Worm (Caenorhabditis elegans): ENCODE data around the gene bath-36.

bath-36 gene

ce11 chrV:15189567-15189966 lies 1.9 kb downstream of the bath-36 start, which contains the start of gene cyn-3 (continued):
- TF ChIP-seq F10E7.11 (tag; optimal IDR thresholded peaks at IDR 0.05) (no peak), dpff-1 (tag; optimal IDR thresholded peaks at IDR 0.05) (no peak), sea-2 (GFP tag; IDR thresholded peaks at IDR 0.05) (no peak), pha-4 (tag; optimal IDR thresholded peaks at IDR 0.05) (peak; percentile 44), pbrm-1 (GFP tag; IDR thresholded peaks at IDR 0.05) (peak; percentile 41; the same call in 1 of the 2 replicates), die-1 (tag; optimal IDR thresholded peaks at IDR 0.05) (no peak), ZK185.1 (tag; optimal IDR thresholded peaks at IDR 0.05; ENCODE audit: poor library complexity, severe bottlenecking) (peak; percentile 74), ceh-27 (GFP tag; optimal IDR thresholded peaks at IDR 0.05) (peak; percentile 34), unc-130 (GFP tag; optimal IDR thresholded peaks at IDR 0.05) (no peak), chd-7 (tag; optimal IDR thresholded peaks at IDR 0.05) (no peak), aptf-3 (GFP tag; IDR thresholded peaks at IDR 0.05) (no peak), lin-40 (tag; optimal IDR thresholded peaks at IDR 0.05) (peak; percentile 76), zim-3 (tag; optimal IDR thresholded peaks at IDR 0.05) (no peak), B0019.2 (GFP tag; conservative IDR thresholded peaks at IDR 0.05) (no peak), tbx-9 (tag; optimal IDR thresholded peaks at IDR 0.05; ENCODE audit: borderline replicate concordance) (no peak), ztf-26 (tag; optimal IDR thresholded peaks at IDR 0.05) (peak; percentile 50), repo-1 (tag; optimal IDR thresholded peaks at IDR 0.05) (no peak), F49E8.2 (tag; optimal IDR thresholded peaks at IDR 0.05; ENCODE audit: insufficient read depth) (peak; percentile 4), ztf-3 (GFP tag; optimal IDR thresholded peaks at IDR 0.05) (no peak), Y79H2A.3 (GFP tag; conservative IDR thresholded peaks at IDR 0.05) (no peak), sptf-2 (GFP tag; optimal IDR thresholded peaks at IDR 0.05) (no peak), K11D2.4 (GFP tag; IDR thresholded peaks at IDR 0.05) (no peak; the same call in 1 of the 2 replicates), hlh-12 (tag; optimal IDR thresholded peaks at IDR 0.05) (no peak), C06A6.2 (GFP tag; conservative IDR thresholded peaks at IDR 0.05) (no peak; the same call in 1 of the 2 replicates), F33H1.4 (GFP tag; IDR thresholded peaks at IDR 0.05) (peak; percentile 47), snpc-1.3 (tag; optimal IDR thresholded peaks at IDR 0.05; ENCODE audit: insufficient read depth) (peak; percentile 72), lir-1 (GFP tag; conservative IDR thresholded peaks at IDR 0.05) (no peak), ceh-91 (GFP tag; IDR thresholded peaks at IDR 0.05) (peak; percentile 67), rcor-1 (GFP tag; IDR thresholded peaks at IDR 0.05) (peak; percentile 65; the same call in 1 of the 2 replicates), F39B2.1 (GFP tag; IDR thresholded peaks at IDR 0.05) (no peak), lsy-27 (tag; optimal IDR thresholded peaks at IDR 0.05; ENCODE audit: borderline replicate concordance, insufficient read depth) (no peak), egrh-3 (GFP tag; IDR thresholded peaks at IDR 0.05) (no peak), hsf-1 (GFP tag; IDR thresholded peaks at IDR 0.05) (peak; percentile 88), ztf-22 (GFP tag; optimal IDR thresholded peaks at IDR 0.05) (no peak), ceh-100 (GFP tag; IDR thresholded peaks at IDR 0.05) (peak; percentile 71), dpl-1 (GFP tag; optimal IDR thresholded peaks at IDR 0.05) (peak; percentile 89), B0261.1 (tag; optimal IDR thresholded peaks at IDR 0.05) (peak; percentile 13), Y67H2A.10 (GFP tag; conservative IDR thresholded peaks at IDR 0.05) (no peak), F52B5.7 (tag; optimal IDR thresholded peaks at IDR 0.05) (no peak), bed-1 (GFP tag; IDR thresholded peaks at IDR 0.05) (no peak), madf-8 (GFP tag; conservative IDR thresholded peaks at IDR 0.05) (peak; percentile 54), Y53G8AR.9 (GFP tag; conservative IDR thresholded peaks at IDR 0.05) (peak; percentile 59; the same call in 1 of the 2 replicates), snpc-4 (GFP tag; optimal IDR thresholded peaks at IDR 0.05) (peak; percentile 30), snpc-4 (tag; optimal IDR thresholded peaks at IDR 0.05) (peak; percentile 11 to 68 (median 52)), Y56A3A.18 (GFP tag; IDR thresholded peaks at IDR 0.05) (no peak), hrde-1 (tag; optimal IDR thresholded peaks at IDR 0.05; ENCODE audit: borderline replicate concordance) (no peak), fkh-3 (tag; optimal IDR thresholded peaks at IDR 0.05) (no peak), F23B12.7 (tag; optimal IDR thresholded peaks at IDR 0.05; ENCODE audit: insufficient read depth) (peak; percentile 90)
